Fruit fly (Drosophila melanogaster): ENCODE results near the gene pns.

Gene pns

dm6 chr3L:1549148-1549547, 12.2 kb downstream of the pns start (continued):
- TF ChIP-seq CG7271 (tag; optimal IDR thresholded peaks at IDR 0.05) (no peak), chif (GFP tag; optimal IDR thresholded peaks at IDR 0.05) (peak; percentile 4 to 12), Asciz (GFP tag; optimal IDR thresholded peaks at IDR 0.05) (peak; percentile 9), CG4360 (GFP tag; IDR thresholded peaks at IDR 0.05) (0 out of 2 replicates have a peak, but pooled peaks have one; percentile 42), Sry-β (GFP tag; optimal IDR thresholded peaks at IDR 0.05) (no peak), ato (GFP tag; IDR thresholded peaks at IDR 0.05; ENCODE audit: partially characterized antibody) (no peak), fd102C (GFP tag; optimal IDR thresholded peaks at IDR 0.05) (peak; percentile 72), pb (GFP tag; optimal IDR thresholded peaks at IDR 0.05) (no peak), onecut (GFP tag; IDR thresholded peaks at IDR 0.05) (no peak), kni (GFP tag; optimal IDR thresholded peaks at IDR 0.05) (peak; percentile 68), Jarid2 (GFP tag; optimal IDR thresholded peaks at IDR 0.05) (peak; percentile 3), aop (GFP tag; IDR thresholded peaks at IDR 0.05) (no peak), amos (GFP tag; IDR thresholded peaks at IDR 0.05; ENCODE audit: partially characterized antibody) (no peak), ro (GFP tag; IDR thresholded peaks at IDR 0.05) (no peak), ems (GFP tag; optimal IDR thresholded peaks at IDR 0.05) (no peak), cg (GFP tag; optimal IDR thresholded peaks at IDR 0.05) (no peak), cato (GFP tag; optimal IDR thresholded peaks at IDR 0.05; ENCODE audit: borderline replicate concordance) (peak; percentile 33), Xbp1 (GFP tag; optimal IDR thresholded peaks at IDR 0.05) (no peak), shn (GFP tag; optimal IDR thresholded peaks at IDR 0.05) (no peak), CG9797 (GFP tag; optimal IDR thresholded peaks at IDR 0.05) (no peak), dimm (GFP tag; IDR thresholded peaks at IDR 0.05) (no peak), CG7928 (GFP tag; optimal IDR thresholded peaks at IDR 0.05) (no peak), CG11456 (GFP tag; IDR thresholded peaks at IDR 0.05) (peak; percentile 49; the same call in 1 of the 3 replicates), chm (GFP tag; IDR thresholded peaks at IDR 0.05) (no peak), CG12236 (GFP tag; optimal IDR thresholded peaks at IDR 0.05) (no peak), eve (GFP tag; optimal IDR thresholded peaks at IDR 0.05) (no peak), corto (GFP tag; optimal IDR thresholded peaks at IDR 0.05) (no peak), Hand (GFP tag; optimal IDR thresholded peaks at IDR 0.05) (no peak), tio (GFP tag; optimal IDR thresholded peaks at IDR 0.05) (peak; percentile 28), Oli (tag; optimal IDR thresholded peaks at IDR 0.05) (peak; percentile 39), wek (GFP tag; optimal IDR thresholded peaks at IDR 0.05) (peak; percentile 7), Hr78 (GFP tag; optimal IDR thresholded peaks at IDR 0.05) (no peak), Ravus (GFP tag; IDR thresholded peaks at IDR 0.05) (no peak), Blimp-1 (GFP tag; optimal IDR thresholded peaks at IDR 0.05) (peak; percentile 8), Oaz (GFP tag; IDR thresholded peaks at IDR 0.05) (no peak), CG17802 (tag; optimal IDR thresholded peaks at IDR 0.05) (no peak), D19B (GFP tag; optimal IDR thresholded peaks at IDR 0.05) (no peak), btn (GFP tag; optimal IDR thresholded peaks at IDR 0.05) (no peak), chn (GFP tag; optimal IDR thresholded peaks at IDR 0.05) (peak; percentile 14), dan (GFP tag; IDR thresholded peaks at IDR 0.05) (no peak), jumu (GFP tag; optimal IDR thresholded peaks at IDR 0.05) (no peak), CG6683 (GFP tag; optimal IDR thresholded peaks at IDR 0.05) (no peak), Antp (GFP tag; optimal IDR thresholded peaks at IDR 0.05) (no peak), tll (GFP tag; optimal IDR thresholded peaks at IDR 0.05) (no peak), HLH4C (GFP tag; IDR thresholded peaks at IDR 0.05; ENCODE audit: partially characterized antibody) (no peak), CG11504 (tag; optimal IDR thresholded peaks at IDR 0.05) (peak; percentile 35), CG10959 (GFP tag; IDR thresholded peaks at IDR 0.05) (no peak), Ssrp (tag; optimal IDR thresholded peaks at IDR 0.05) (peak; percentile 35), ATbp (GFP tag; optimal IDR thresholded peaks at IDR 0.05) (peak; percentile 30), ftz-f1 (GFP tag; optimal IDR thresholded peaks at IDR 0.05) (no peak)

All from whole organism, embryonic.